Worm (Caenorhabditis elegans) whole organism, young adult: Measurements from ENCODE around the gene clp-7.

Source experiments
- C06A6.2 ChIP-seq: fragments of 200-800 bp; sonication (Bioruptor generic); conservative IDR thresholded peaks from 2 replicates; pipeline ENCODE4 v1.3.6; 2022; ENCODE audit warnings: missing genetic modification characterization, missing compliant biosample characterization
- F22D6.2 ChIP-seq: sonication (generic microtip); optimal IDR thresholded peaks from 2 replicates; lab custom pipeline; 2016; ENCODE audit warnings: mild to moderate bottlenecking, missing genetic modification characterization, missing compliant biosample characterization
- F37B4.10 ChIP-seq: fragments of 200-800 bp; sonication (Bioruptor generic); IDR thresholded peaks from 2 replicates; pipeline ENCODE4 v1.3.6; 2022; ENCODE audit warnings: missing genetic modification characterization, missing compliant biosample characterization
- F49E8.2 ChIP-seq: sonication (generic microtip); optimal IDR thresholded peaks from 3 replicates; lab custom pipeline; 2017; ENCODE audit warnings: missing genetic modification characterization, mild to moderate bottlenecking, missing compliant biosample characterization, antibody characterized with exemption, moderate library complexity; ENCODE audit not compliant: insufficient read depth
- K11D2.4 ChIP-seq: fragments of 200-800 bp; sonication (Bioruptor generic); IDR thresholded peaks from 2 replicates; pipeline ENCODE4 v1.3.6; 2022; ENCODE audit warnings: missing genetic modification reagents, missing genetic modification characterization, missing compliant biosample characterization
- Y53F4B.3 ChIP-seq: fragments of 200-800 bp; sonication (Bioruptor generic); IDR thresholded peaks from 2 replicates; pipeline ENCODE4 v1.3.6; 2022; ENCODE audit warnings: missing genetic modification reagents, missing genetic modification characterization, missing compliant biosample characterization
- ama-1 ChIP-seq, 3 experiments: fragments of 150-350 bp in 1 of 3; sonication (generic microtip) in 2 of 3; optimal IDR thresholded peaks; 2 replicates each; lab custom pipeline; 2014 to 2018; ENCODE audit warnings: missing biosample characterization in 2 of 3, missing genetic modification characterization in 2 of 3, missing genetic modification reagents in 2 of 3
- atf-7 ChIP-seq: sonication (generic microtip); optimal IDR thresholded peaks from 2 replicates; lab custom pipeline; 2017; ENCODE audit warnings: mild to moderate bottlenecking, missing genetic modification characterization, missing compliant biosample characterization
- bed-1 ChIP-seq: fragments of 200-800 bp; sonication (Bioruptor generic); IDR thresholded peaks from 2 replicates; pipeline ENCODE4 v1.3.6; 2022; ENCODE audit warnings: missing genetic modification reagents, missing genetic modification characterization, missing compliant biosample characterization
- lsy-27 ChIP-seq: sonication (generic microtip); optimal IDR thresholded peaks from 2 replicates; lab custom pipeline; 2017; ENCODE audit warnings: missing genetic modification characterization, mild to moderate bottlenecking, missing compliant biosample characterization, antibody characterized with exemption, missing genotype, borderline replicate concordance; ENCODE audit not compliant: insufficient read depth
- ztf-22 ChIP-seq: fragments of 200-800 bp; sonication (Bioruptor generic); optimal IDR thresholded peaks from 2 replicates; lab custom pipeline; 2018; ENCODE audit warnings: mild to moderate bottlenecking, missing genetic modification characterization, moderate library complexity, missing compliant biosample characterization
- ztf-26 ChIP-seq: sonication (generic microtip); optimal IDR thresholded peaks from 2 replicates; lab custom pipeline; 2017; ENCODE audit warnings: missing genetic modification characterization, missing compliant biosample characterization

DNA sequence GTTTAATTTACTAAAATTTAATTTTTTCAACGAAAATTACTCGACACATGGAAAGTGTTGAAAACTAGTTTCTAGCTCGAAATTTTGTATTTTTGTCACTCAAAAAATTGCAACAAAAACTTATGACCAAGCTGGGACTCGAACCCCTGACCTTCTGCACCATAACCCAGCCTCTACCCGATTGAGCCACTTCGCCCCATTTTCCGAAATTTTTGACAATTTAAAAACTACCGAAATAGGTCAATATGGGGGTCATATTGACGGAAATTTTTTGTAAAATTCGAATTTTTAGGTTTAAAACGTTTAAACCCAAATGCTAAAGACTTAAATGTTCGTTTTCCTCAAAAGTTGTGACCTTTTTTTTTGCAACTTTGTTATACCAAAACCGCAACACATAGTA, 60.3 kb downstream of the clp-7 start:
- TF ChIP-seq F49E8.2 (tag; lab: Kevin White, UChicago) (no peak), ama-1 (optimal IDR thresholded peaks at IDR 0.05; lab: Kevin White, UChicago) (no peak), ama-1 (GFP tag; optimal IDR thresholded peaks at IDR 0.05; lab: Kevin White, UChicago) (no peak), K11D2.4 (GFP tag; lab: Robert Waterston, UW) (no peak), ztf-22 (no peak), lsy-27 (tag; lab: Kevin White, UChicago) (no peak), Y53F4B.3 (no peak), ztf-26 (tag; lab: Kevin White, UChicago) (no peak), F37B4.10 (GFP tag; lab: Robert Waterston, UW) (no peak), bed-1 (GFP tag; lab: Robert Waterston, UW) (no peak), C06A6.2 (no peak), F22D6.2 (no peak), atf-7 (no peak)
